Worm (Caenorhabditis elegans) whole organism, late embryonic: ENCODE results near the gene orc-1.

Source experiments
- C08G9.2 ChIP-seq: sonication (generic microtip); optimal IDR thresholded peaks from 2 replicates; lab custom pipeline; 2016; ENCODE audit warnings: mild to moderate bottlenecking, missing genetic modification characterization, moderate library complexity, missing compliant biosample characterization
- ceh-24 ChIP-seq: sonication (generic microtip); optimal IDR thresholded peaks from 2 replicates; lab custom pipeline; 2016; ENCODE audit warnings: mild to moderate bottlenecking, missing genetic modification characterization, missing compliant biosample characterization
- dmd-4 ChIP-seq: sonication (generic microtip); optimal IDR thresholded peaks from 2 replicates; lab custom pipeline; 2016; ENCODE audit warnings: borderline replicate concordance, missing genetic modification characterization, missing compliant biosample characterization
- lin-11 ChIP-seq: fragments of 200-800 bp; sonication (Bioruptor generic); optimal IDR thresholded peaks from 2 replicates; lab custom pipeline; 2018; ENCODE audit warnings: mild to moderate bottlenecking, missing genetic modification characterization, missing compliant biosample characterization
- pat-9 ChIP-seq: fragments of 200-800 bp; sonication (Bioruptor generic); optimal IDR thresholded peaks from 2 replicates; lab custom pipeline; 2018; ENCODE audit warnings: mild to moderate bottlenecking, missing genetic modification characterization, moderate library complexity, missing compliant biosample characterization
- pros-1 ChIP-seq: fragments of 150-350 bp; optimal IDR thresholded peaks from 2 replicates; lab custom pipeline; 2014; ENCODE audit warnings: missing biosample characterization, missing genetic modification reagents, missing genetic modification characterization
- unc-55 ChIP-seq: sonication (generic microtip); optimal IDR thresholded peaks from 2 replicates; lab custom pipeline; 2017; ENCODE audit warnings: missing biosample characterization, missing genetic modification reagents, missing genetic modification characterization
- unc-86 ChIP-seq: sonication (generic microtip); optimal IDR thresholded peaks from 2 replicates; lab custom pipeline; 2016; ENCODE audit warnings: missing genetic modification characterization, missing compliant biosample characterization

DNA sequence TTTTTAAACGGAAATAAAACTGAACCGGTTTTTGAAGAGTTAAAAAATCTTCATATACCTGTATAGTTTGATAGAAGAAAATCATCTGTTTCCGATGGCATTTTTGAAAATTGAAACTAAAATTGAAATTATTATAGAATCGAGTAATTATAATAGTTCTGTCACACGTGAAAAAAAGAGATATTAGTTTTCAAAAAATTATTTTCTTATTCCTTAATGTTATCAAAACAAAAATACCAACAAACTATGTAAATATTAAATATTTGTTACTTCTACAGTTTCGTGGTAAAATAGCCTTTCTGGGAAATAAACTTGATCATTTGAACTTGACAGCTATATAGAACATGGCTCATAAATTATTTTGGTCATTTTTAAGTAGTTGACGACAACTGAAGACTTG is 13.9 kb upstream of the orc-1 start, which contains the start of gene swt-4:
- TF ChIP-seq pat-9 = no peak
- TF ChIP-seq C08G9.2 (tag; lab: Kevin White, UChicago) = no peak
- TF ChIP-seq dmd-4 = no peak
- TF ChIP-seq unc-86 (tag; lab: Kevin White, UChicago) = no peak
- TF ChIP-seq unc-55 (GFP tag; lab: Kevin White, UChicago) = no peak
- TF ChIP-seq ceh-24 (tag; lab: Kevin White, UChicago) = no peak
- TF ChIP-seq pros-1 (tag; lab: Kevin White, UChicago) = no peak
- TF ChIP-seq lin-11 (tag; lab: Kevin White, UChicago) = no peak
